Fruit fly (Drosophila melanogaster) whole organism, embryonic: Measurements from ENCODE around the gene CG32645.

ENCODE experiments used
- CG16815 ChIP-seq: fragments of 200-800 bp; sonication (Bioruptor generic); optimal IDR thresholded peaks from 3 replicates; lab custom pipeline; 2017; ENCODE audit warnings: missing biosample characterization, mild to moderate bottlenecking, missing genetic modification characterization
- CG17361 ChIP-seq: fragments of 200-800 bp; sonication (Bioruptor generic); IDR thresholded peaks from 3 replicates; pipeline ENCODE4 v1.3.6; 2022; ENCODE audit warnings: missing biosample characterization, missing genetic modification characterization
- CG2129 ChIP-seq: fragments of 200-800 bp; sonication (Bioruptor generic); IDR thresholded peaks from 2 replicates; pipeline ENCODE4 v1.3.6; 2022; ENCODE audit warnings: missing biosample characterization, missing genetic modification characterization; ENCODE audit not compliant: partially characterized antibody
- CG30403 ChIP-seq: fragments of 200-800 bp; sonication (Bioruptor generic); optimal IDR thresholded peaks from 3 replicates; lab custom pipeline; 2016; ENCODE audit warnings: missing biosample characterization, missing genetic modification characterization
- CG3163 ChIP-seq: fragments of 200-800 bp; sonication (Bioruptor generic); optimal IDR thresholded peaks from 3 replicates; lab custom pipeline; 2016; ENCODE audit warnings: missing biosample characterization, missing genetic modification characterization
- CG32772 ChIP-seq: fragments of 200-800 bp; sonication (Bioruptor generic); IDR thresholded peaks from 2 replicates; pipeline ENCODE4 v1.3.6; 2022; ENCODE audit warnings: missing biosample characterization, missing genetic modification characterization
- CG6272 ChIP-seq: fragments of 200-800 bp; sonication (Bioruptor generic); IDR thresholded peaks from 2 replicates; pipeline ENCODE4 v1.3.6; 2022; ENCODE audit warnings: missing biosample characterization, missing genetic modification characterization
- CG6654 ChIP-seq: fragments of 200-800 bp; sonication (Bioruptor generic); optimal IDR thresholded peaks from 2 replicates; lab custom pipeline; 2017; ENCODE audit warnings: missing biosample characterization, mild to moderate bottlenecking, missing genetic modification characterization
- CG7357 ChIP-seq: fragments of 200-800 bp; sonication (Bioruptor generic); IDR thresholded peaks from 3 replicates; pipeline ENCODE4 v1.3.6; 2022; ENCODE audit warnings: missing biosample characterization, missing genetic modification characterization
- CG7556 ChIP-seq: fragments of 200-800 bp; sonication (Bioruptor generic); optimal IDR thresholded peaks from 2 replicates; lab custom pipeline; 2017; ENCODE audit warnings: missing biosample characterization, mild to moderate bottlenecking, missing genetic modification characterization
- CG7745 ChIP-seq: fragments of 200-800 bp; sonication (Bioruptor generic); optimal IDR thresholded peaks from 2 replicates; lab custom pipeline; 2018; ENCODE audit warnings: missing biosample characterization, mild to moderate bottlenecking, missing genetic modification characterization, moderate library complexity
- CG8478 ChIP-seq: fragments of >200 bp; optimal IDR thresholded peaks from 2 replicates; lab custom pipeline; 2018
- CG9215 ChIP-seq: fragments of 200-800 bp; sonication (Bioruptor generic); IDR thresholded peaks from 2 replicates; pipeline ENCODE4 v1.3.6; 2022; ENCODE audit warnings: missing biosample characterization, missing genetic modification characterization
- D19A ChIP-seq: fragments of 200-800 bp; optimal IDR thresholded peaks from 3 replicates; lab custom pipeline; 2019; ENCODE audit warnings: missing biosample characterization, mild to moderate bottlenecking, missing genetic modification characterization, moderate library complexity
- Dref ChIP-seq: fragments of 200-800 bp; sonication (Bioruptor generic); IDR thresholded peaks from 2 replicates; pipeline ENCODE4 v1.3.6; 2022; ENCODE audit warnings: missing biosample characterization, missing genetic modification characterization
- Drgx ChIP-seq: fragments of 200-800 bp; sonication (Bioruptor generic); IDR thresholded peaks from 2 replicates; pipeline ENCODE4 v1.3.6; 2022; ENCODE audit warnings: missing biosample characterization, missing genetic modification characterization
- E2f2 ChIP-seq: fragments of 200-800 bp; sonication (Bioruptor generic); IDR thresholded peaks from 2 replicates; pipeline ENCODE4 v1.3.6; 2022; ENCODE audit warnings: missing biosample characterization, missing genetic modification characterization
- ERR ChIP-seq: fragments of 200-800 bp; sonication (Bioruptor generic); optimal IDR thresholded peaks from 2 replicates; lab custom pipeline; 2016; ENCODE audit warnings: missing biosample characterization, missing genetic modification characterization
- Gsc ChIP-seq: fragments of 200-800 bp; sonication (Bioruptor generic); IDR thresholded peaks from 2 replicates; pipeline ENCODE4 v1.3.6; 2022; ENCODE audit warnings: missing biosample characterization, missing genetic modification characterization
- Hr3 ChIP-seq: fragments of 200-800 bp; sonication (Bioruptor generic); optimal IDR thresholded peaks from 3 replicates; lab custom pipeline; 2016; ENCODE audit warnings: missing biosample characterization, missing genetic modification characterization
- Hr39 ChIP-seq: fragments of >200 bp; optimal IDR thresholded peaks from 2 replicates; lab custom pipeline; 2017
- NK7.1 ChIP-seq: fragments of 200-800 bp; sonication (Bioruptor generic); optimal IDR thresholded peaks from 3 replicates; lab custom pipeline; 2016; ENCODE audit warnings: missing biosample characterization, missing genetic modification characterization
- Rx ChIP-seq: fragments of 200-800 bp; sonication (Bioruptor generic); IDR thresholded peaks from 2 replicates; pipeline ENCODE4 v1.3.6; 2022; ENCODE audit warnings: missing biosample characterization, missing genetic modification characterization
- Sox100B ChIP-seq: fragments of 200-800 bp; sonication (Bioruptor generic); optimal IDR thresholded peaks from 3 replicates; lab custom pipeline; 2018; ENCODE audit warnings: missing biosample characterization, mild to moderate bottlenecking, missing genetic modification characterization
- Sry-β ChIP-seq: fragments of 200-800 bp; sonication (Bioruptor generic); optimal IDR thresholded peaks from 2 replicates; lab custom pipeline; 2018; ENCODE audit warnings: missing biosample characterization, mild to moderate bottlenecking, missing genetic modification characterization, moderate library complexity
- Tbp ChIP-seq: fragments of >200 bp; optimal IDR thresholded peaks from 2 replicates; lab custom pipeline; 2018; ENCODE audit warnings: missing biosample characterization, missing genetic modification characterization
- Usf ChIP-seq: fragments of 200-800 bp; sonication (Bioruptor generic); optimal IDR thresholded peaks from 2 replicates; lab custom pipeline; 2017; ENCODE audit warnings: missing genotype, missing biosample characterization, missing genetic modification characterization
- Vsx1 ChIP-seq: fragments of 200-800 bp; sonication (Bioruptor generic); optimal IDR thresholded peaks from 2 replicates; lab custom pipeline; 2017; ENCODE audit warnings: missing biosample characterization, mild to moderate bottlenecking, missing genetic modification characterization, missing genetic modification reagents
- aop ChIP-seq: fragments of 200-800 bp; sonication (Bioruptor generic); IDR thresholded peaks from 2 replicates; pipeline ENCODE4 v1.3.6; 2022; ENCODE audit warnings: missing biosample characterization, missing genetic modification characterization
- ash1 ChIP-seq: fragments of 200-800 bp; sonication (Bioruptor generic); optimal IDR thresholded peaks from 2 replicates; lab custom pipeline; 2018; ENCODE audit warnings: missing biosample characterization, mild to moderate bottlenecking, missing genetic modification characterization
- ato ChIP-seq: fragments of 200-800 bp; sonication (Bioruptor generic); IDR thresholded peaks from 2 replicates; pipeline ENCODE4 v1.3.6; 2022; ENCODE audit warnings: missing biosample characterization, missing genetic modification characterization; ENCODE audit not compliant: partially characterized antibody
- bbx ChIP-seq: fragments of 200-800 bp; sonication (Bioruptor generic); IDR thresholded peaks from 2 replicates; pipeline ENCODE4 v1.3.6; 2022; ENCODE audit warnings: missing biosample characterization, missing genetic modification characterization; ENCODE audit not compliant: partially characterized antibody
- br ChIP-seq: fragments of >200 bp; optimal IDR thresholded peaks from 2 replicates; lab custom pipeline; 2017
- cad ChIP-seq: fragments of >200 bp; optimal IDR thresholded peaks from 2 replicates; lab custom pipeline; 2017; ENCODE audit warnings: missing biosample characterization, missing genetic modification characterization
- chn ChIP-seq: fragments of 200-800 bp; sonication (Bioruptor generic); optimal IDR thresholded peaks from 2 replicates; lab custom pipeline; 2016; ENCODE audit warnings: missing biosample characterization, missing genetic modification characterization
- cwo ChIP-seq: fragments of 200-800 bp; sonication (Bioruptor generic); optimal IDR thresholded peaks from 3 replicates; lab custom pipeline; 2017; ENCODE audit warnings: missing biosample characterization, missing genetic modification characterization, mild to moderate bottlenecking, moderate library complexity, missing genetic modification reagents
- ewg ChIP-seq: fragments of 200-800 bp; sonication (Bioruptor generic); optimal IDR thresholded peaks from 3 replicates; lab custom pipeline; 2017; ENCODE audit warnings: mild to moderate bottlenecking, missing biosample characterization, missing genetic modification reagents, missing genetic modification characterization
- grau ChIP-seq: fragments of 200-800 bp; optimal IDR thresholded peaks from 3 replicates; lab custom pipeline; 2019; ENCODE audit warnings: missing biosample characterization, mild to moderate bottlenecking, missing genetic modification characterization, moderate library complexity
- lmd ChIP-seq: fragments of 200-800 bp; sonication (Bioruptor generic); IDR thresholded peaks from 2 replicates; pipeline ENCODE4 v1.3.6; 2022; ENCODE audit warnings: missing biosample characterization, missing genetic modification characterization
- nmo ChIP-seq: fragments of 200-800 bp; sonication (Bioruptor generic); optimal IDR thresholded peaks from 2 replicates; lab custom pipeline; 2018; ENCODE audit warnings: missing biosample characterization, mild to moderate bottlenecking, missing genetic modification characterization, moderate library complexity
- nom ChIP-seq: fragments of 200-800 bp; sonication (Bioruptor generic); optimal IDR thresholded peaks from 2 replicates; lab custom pipeline; 2017; ENCODE audit warnings: missing biosample characterization, missing genetic modification characterization, mild to moderate bottlenecking, moderate library complexity, missing genetic modification reagents
- org-1 ChIP-seq: fragments of 200-800 bp; sonication (Bioruptor generic); optimal IDR thresholded peaks from 2 replicates; lab custom pipeline; 2017; ENCODE audit warnings: missing biosample characterization, missing genetic modification characterization
- peb ChIP-seq: fragments of 200-800 bp; sonication (Bioruptor generic); IDR thresholded peaks from 2 replicates; pipeline ENCODE4 v1.3.6; 2022; ENCODE audit warnings: missing biosample characterization, missing genetic modification characterization
- phol ChIP-seq: fragments of 200-800 bp; sonication (Bioruptor generic); optimal IDR thresholded peaks from 3 replicates; lab custom pipeline; 2018; ENCODE audit warnings: missing biosample characterization, mild to moderate bottlenecking, missing genetic modification characterization, moderate library complexity
- pita ChIP-seq: fragments of 200-800 bp; sonication (Bioruptor generic); optimal IDR thresholded peaks from 2 replicates; lab custom pipeline; 2017; ENCODE audit warnings: missing biosample characterization, mild to moderate bottlenecking, missing genetic modification characterization
- row ChIP-seq: fragments of 200-800 bp; sonication (Bioruptor generic); IDR thresholded peaks from 3 replicates; pipeline ENCODE4 v1.3.6; 2022; ENCODE audit warnings: missing biosample characterization, missing genetic modification characterization
- run ChIP-seq: fragments of 200-800 bp; sonication (Bioruptor generic); optimal IDR thresholded peaks from 3 replicates; lab custom pipeline; 2018; ENCODE audit warnings: missing biosample characterization, mild to moderate bottlenecking, missing genetic modification characterization
- seq ChIP-seq: fragments of 200-800 bp; sonication (Bioruptor generic); IDR thresholded peaks from 2 replicates; pipeline ENCODE4 v1.3.6; 2022; ENCODE audit warnings: missing biosample characterization, missing genetic modification characterization
- sisA ChIP-seq: fragments of 200-800 bp; sonication (Bioruptor generic); IDR thresholded peaks from 2 replicates; pipeline ENCODE4 v1.3.6; 2022; ENCODE audit warnings: missing biosample characterization, missing genetic modification characterization
- slou ChIP-seq: fragments of 200-800 bp; sonication (Bioruptor generic); optimal IDR thresholded peaks from 3 replicates; lab custom pipeline; 2016; ENCODE audit warnings: missing biosample characterization, missing genetic modification characterization
- tin ChIP-seq: fragments of 200-800 bp; sonication (Bioruptor generic); optimal IDR thresholded peaks from 3 replicates; lab custom pipeline; 2016; ENCODE audit warnings: missing biosample characterization, missing genetic modification characterization
- zfh1 ChIP-seq: fragments of 200-800 bp; sonication (Bioruptor generic); IDR thresholded peaks from 3 replicates; pipeline ENCODE4 v1.3.6; 2022; ENCODE audit warnings: missing biosample characterization, missing genetic modification characterization

CG32645 gene

DNA sequence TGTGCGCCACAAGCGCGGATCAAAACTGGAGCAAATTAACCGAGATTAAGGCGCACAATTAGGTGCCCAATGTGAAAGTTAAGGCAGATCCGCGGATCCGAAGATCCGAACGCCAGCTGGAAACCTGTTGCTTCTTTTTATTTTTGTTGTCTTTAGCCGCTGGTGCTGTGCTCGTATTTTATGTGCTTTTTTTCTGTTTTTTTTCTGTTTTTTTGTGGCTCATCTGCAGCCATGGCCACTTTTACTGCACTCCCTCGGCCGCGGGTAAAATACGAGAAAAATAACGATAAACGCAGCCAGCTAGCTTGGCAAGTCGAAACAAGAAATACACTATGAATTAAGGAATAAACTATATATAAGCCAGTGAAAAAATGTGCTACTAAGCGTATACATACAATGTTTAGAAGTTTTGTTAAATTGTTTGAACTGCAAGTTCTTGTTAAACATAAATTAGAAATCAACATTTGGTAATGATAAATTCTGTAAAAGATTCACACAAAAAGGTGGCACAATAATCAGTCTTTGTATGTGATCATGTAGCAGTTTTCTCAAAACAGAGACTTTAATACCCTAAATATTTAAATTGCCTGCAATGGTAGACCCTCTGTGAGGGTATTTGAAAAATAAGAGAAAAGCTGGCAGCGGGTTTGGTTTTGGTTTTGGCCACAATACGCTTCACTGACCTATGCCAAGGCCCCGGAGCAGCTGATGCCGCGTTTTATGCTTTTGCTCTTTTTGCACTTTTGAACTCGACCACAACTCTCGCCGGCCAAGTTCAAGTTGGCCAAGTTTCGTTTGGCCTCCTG, 22.4 kb upstream of the CG32645 start (continued):
- TF ChIP-seq seq (no peak), D19A (peak; percentile 69), CG17361 (GFP tag; lab: Robert Waterston, UW) (peak; percentile 35; the same call in 2 of the 3 replicates), cad (GFP tag; lab: Kevin White, UChicago) (no peak), chn (no peak), ash1 (GFP tag; lab: Kevin White, UChicago) (no peak), tin (GFP tag; lab: Kevin White, UChicago) (no peak), CG7556 (no peak), Rx (no peak), peb (GFP tag; lab: Robert Waterston, UW) (no peak), E2f2 (GFP tag; lab: Robert Waterston, UW) (no peak), lmd (GFP tag; lab: Robert Waterston, UW) (no peak), CG3163 (GFP tag; lab: Kevin White, UChicago) (no peak), slou (GFP tag; lab: Kevin White, UChicago) (no peak), ewg (GFP tag; lab: Kevin White, UChicago) (no peak), Sry-β (GFP tag; lab: Kevin White, UChicago) (no peak), CG30403 (GFP tag; lab: Kevin White, UChicago) (no peak), sisA (GFP tag; lab: Robert Waterston, UW) (no peak), Hr3 (no peak), CG8478 (no peak), cwo (GFP tag; lab: Kevin White, UChicago) (no peak), CG2129 (GFP tag; lab: Robert Waterston, UW) (no peak), phol (peak; percentile 3), CG6654 (no peak), run (tag; lab: Kevin White, UChicago) (no peak), Usf (GFP tag; lab: Kevin White, UChicago) (no peak), NK7.1 (GFP tag; lab: Kevin White, UChicago) (no peak), Vsx1 (GFP tag; lab: Kevin White, UChicago) (no peak), CG7745 (no peak), CG6272 (GFP tag; lab: Robert Waterston, UW) (no peak), Dref (GFP tag; lab: Robert Waterston, UW) (no peak), nmo (GFP tag; lab: Kevin White, UChicago) (peak; percentile 11), CG32772 (GFP tag; lab: Robert Waterston, UW) (no peak), bbx (GFP tag; lab: Robert Waterston, UW) (no peak), grau (tag; lab: Kevin White, UChicago) (no peak), Drgx (GFP tag; lab: Robert Waterston, UW) (no peak), zfh1 (GFP tag; lab: Robert Waterston, UW) (no peak), CG9215 (GFP tag; lab: Robert Waterston, UW) (no peak), aop (GFP tag; lab: Robert Waterston, UW) (no peak), CG16815 (GFP tag; lab: Kevin White, UChicago) (no peak), row (GFP tag; lab: Robert Waterston, UW) (peak; percentile 22; the same call in 2 of the 3 replicates), ERR (GFP tag; lab: Kevin White, UChicago) (no peak), Tbp (no peak), Hr39 (lab: Kevin White, UChicago) (no peak), Sox100B (GFP tag; lab: Kevin White, UChicago) (peak; percentile 11), ato (no peak), Gsc (GFP tag; lab: Robert Waterston, UW) (no peak), nom (GFP tag; lab: Kevin White, UChicago) (peak; percentile 92), br (lab: Kevin White, UChicago) (no peak), pita (GFP tag; lab: Kevin White, UChicago) (no peak), org-1 (no peak), CG7357 (GFP tag; lab: Robert Waterston, UW) (no peak)
